Worm (Caenorhabditis elegans): ENCODE results near the gene B0238.15.

Gene B0238.15

ce11 chrV:5203643-5204042 is 36.4 kb upstream of the B0238.15 start:
- no peak for TF ChIP-seq nhr-28 (tag; optimal IDR thresholded peaks at IDR 0.05)
- no peak for TF ChIP-seq egl-27 (tag; optimal IDR thresholded peaks at IDR 0.05)
- no peak for TF ChIP-seq skn-1 (tag; optimal IDR thresholded peaks at IDR 0.05)
- no peak for TF ChIP-seq nhr-237 (tag; optimal IDR thresholded peaks at IDR 0.05)
- TF ChIP-seq nhr-77 (tag; optimal IDR thresholded peaks at IDR 0.05), result no peak
- TF ChIP-seq fkh-2 (tag; optimal IDR thresholded peaks at IDR 0.05), result no peak
- no peak for TF ChIP-seq zag-1 (tag; optimal IDR thresholded peaks at IDR 0.05)
- TF ChIP-seq egl-5 (tag; optimal IDR thresholded peaks at IDR 0.05), result no peak
- TF ChIP-seq eor-1 (tag; optimal IDR thresholded peaks at IDR 0.05), result no peak
- no peak for TF ChIP-seq nhr-67 (tag; optimal IDR thresholded peaks at IDR 0.05)
- TF ChIP-seq nhr-25 (tag; optimal IDR thresholded peaks at IDR 0.05), result no peak
- TF ChIP-seq elt-3 (tag; optimal IDR thresholded peaks at IDR 0.05), result no peak
- no peak for TF ChIP-seq unc-62 (GFP tag; optimal IDR thresholded peaks at IDR 0.05)
- TF ChIP-seq daf-12 (tag; optimal IDR thresholded peaks at IDR 0.05), result no peak

ce11 chrV:5204127-5204526 is 35.9 kb upstream of the B0238.15 start, which contains the start of gene ttc-37:
TSS of gene ttc-37 (plus strand) at chrV:5204475.
- TF ChIP-seq elt-2 (tag; optimal IDR thresholded peaks at IDR 0.05) (peak; percentile 6), sea-2 (GFP tag; optimal IDR thresholded peaks at IDR 0.05) (no peak), unc-62 (GFP tag; optimal IDR thresholded peaks at IDR 0.05) (no peak), hmg-11 (tag; optimal IDR thresholded peaks at IDR 0.05) (peak; percentile 40), ztf-4 (tag; optimal IDR thresholded peaks at IDR 0.05) (no peak), pha-4 (tag; optimal IDR thresholded peaks at IDR 0.05) (peak; percentile 76), pqm-1 (tag; optimal IDR thresholded peaks at IDR 0.05) (peak; percentile 3), egl-5 (tag; optimal IDR thresholded peaks at IDR 0.05) (peak; percentile 17), nfya-1 (tag; optimal IDR thresholded peaks at IDR 0.05; ENCODE audit: insufficient read depth) (peak; percentile 46), fkh-2 (tag; optimal IDR thresholded peaks at IDR 0.05) (no peak), zag-1 (tag; optimal IDR thresholded peaks at IDR 0.05) (no peak), lin-15B (tag; optimal IDR thresholded peaks at IDR 0.05) (peak; percentile 66)

DNA sequence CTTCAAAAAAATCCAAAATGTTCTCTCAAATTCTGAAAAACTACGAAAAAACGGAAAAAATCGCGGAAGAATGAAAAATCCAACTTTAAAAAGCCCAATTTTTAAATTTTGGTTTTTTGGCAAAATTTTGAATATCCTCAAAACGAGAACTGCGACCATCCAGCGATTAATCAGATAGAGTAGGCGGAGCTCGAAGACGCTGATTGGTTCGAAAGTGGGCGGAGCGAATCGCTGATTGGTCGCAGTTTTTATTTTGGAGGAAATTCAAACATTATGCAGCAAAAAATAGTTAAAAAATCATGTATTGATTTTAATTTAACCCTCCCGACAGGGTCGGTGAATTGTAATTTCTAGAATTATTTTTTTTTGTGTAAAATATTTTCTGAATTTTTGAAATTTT is 26.3 kb upstream of the B0238.15 start:
- TF ChIP-seq nfya-1 (tag; optimal IDR thresholded peaks at IDR 0.05; ENCODE audit: insufficient read depth), result peak; percentile 89
- no peak for TF ChIP-seq pqm-1 (tag; optimal IDR thresholded peaks at IDR 0.05)
- TF ChIP-seq skn-1 (tag; optimal IDR thresholded peaks at IDR 0.05), result no peak
- TF ChIP-seq nhr-11 (tag; optimal IDR thresholded peaks at IDR 0.05), result no peak
- TF ChIP-seq elt-2 (tag; optimal IDR thresholded peaks at IDR 0.05), result no peak

ce11 chrV:5223044-5223443 is 17.0 kb upstream of the B0238.15 start, which contains the start of gene Y49G5B.1:
TSS of gene Y49G5B.1 (plus strand) at chrV:5223367.
- peak; percentile 2 for TF ChIP-seq elt-2 (tag; optimal IDR thresholded peaks at IDR 0.05)
- no peak for TF ChIP-seq hmg-11 (tag; optimal IDR thresholded peaks at IDR 0.05)

DNA sequence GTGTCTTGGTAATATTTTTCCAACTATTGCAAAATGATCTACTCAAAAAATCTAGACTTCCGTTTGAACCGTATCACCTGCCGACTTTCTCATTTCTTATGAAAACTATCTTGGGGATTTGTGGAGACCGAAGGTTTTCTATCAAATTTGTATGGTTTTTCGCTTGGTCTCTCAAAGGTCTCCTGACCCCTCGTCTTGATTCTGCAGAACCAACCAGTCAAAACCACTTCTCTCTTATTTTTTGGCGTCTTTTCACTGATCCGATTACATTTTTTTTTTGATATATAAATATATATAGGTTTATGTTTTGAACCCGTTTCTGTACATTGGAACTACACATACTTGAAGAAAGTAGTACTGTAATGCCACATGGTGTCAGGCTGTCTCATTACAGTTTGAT is 14.3 kb upstream of the B0238.15 start:
- TF ChIP-seq skn-1 (tag; optimal IDR thresholded peaks at IDR 0.05), result no peak
- TF ChIP-seq nhr-23 (tag; optimal IDR thresholded peaks at IDR 0.05), result no peak
- TF ChIP-seq elt-1 (tag; optimal IDR thresholded peaks at IDR 0.05), result no peak
- TF ChIP-seq egl-27 (tag; optimal IDR thresholded peaks at IDR 0.05), result no peak
- TF ChIP-seq ceh-9 (tag; optimal IDR thresholded peaks at IDR 0.05), result no peak
- TF ChIP-seq fkh-2 (tag; optimal IDR thresholded peaks at IDR 0.05), result no peak
- TF ChIP-seq nhr-77 (tag; optimal IDR thresholded peaks at IDR 0.05), result no peak
- TF ChIP-seq fos-1 (tag; optimal IDR thresholded peaks at IDR 0.05), result no peak
- TF ChIP-seq nhr-12 (tag; optimal IDR thresholded peaks at IDR 0.05), result no peak
- TF ChIP-seq hmg-11 (tag; optimal IDR thresholded peaks at IDR 0.05), result no peak
- no peak for TF ChIP-seq pqm-1 (tag; optimal IDR thresholded peaks at IDR 0.05)
- TF ChIP-seq tbx-2 (tag; optimal IDR thresholded peaks at IDR 0.05), result no peak

- TF ChIP-seq nfya-1 (tag; optimal IDR thresholded peaks at IDR 0.05; ENCODE audit: insufficient read depth), result no peak
- no peak for TF ChIP-seq sea-2 (GFP tag; optimal IDR thresholded peaks at IDR 0.05)
- no peak for TF ChIP-seq unc-39 (tag; optimal IDR thresholded peaks at IDR 0.05)
- no peak for TF ChIP-seq unc-62 (GFP tag; optimal IDR thresholded peaks at IDR 0.05)
- no peak for TF ChIP-seq nhr-76 (tag; optimal IDR thresholded peaks at IDR 0.05)
- peak; percentile 59 for TF ChIP-seq pha-4 (tag; optimal IDR thresholded peaks at IDR 0.05)
Measured at ce11 chrV:5228513-5228912, 11.5 kb upstream of the B0238.15 start.

All from whole organism, L3 larva.